In genomic region chr2L:10428528-10428927, dm6 we compare ENCODE assay signal across 3 fruit fly cellular contexts.
TF ChIP-seq lines count a peak whose summit lies in the region.

Gene CG5188 (plus strand): TSS chr2L:10428829.

TF ChIP-seq in whole organism, adult, 20 proteins besides CTCF, POLR2A, EP300 and RAD21 (continued from another document):
- TF ChIP-seq bab1 (GFP tag; optimal IDR thresholded peaks at IDR 0.05; lab: Kevin White, UChicago): peak; percentile 51

TF ChIP-seq in whole organism, embryonic, 481 proteins besides CTCF, POLR2A, EP300 and RAD21 (continued from another document and continues in another):
- TF ChIP-seq Drgx (GFP tag; IDR thresholded peaks at IDR 0.05; lab: Robert Waterston, UW) (peak; percentile 44; the same call in 1 of the 2 replicates), jing (GFP tag; optimal IDR thresholded peaks at IDR 0.05; lab: Kevin White, UChicago) (no peak), Jarid2 (GFP tag; optimal IDR thresholded peaks at IDR 0.05; lab: Kevin White, UChicago) (no peak), ham (GFP tag; IDR thresholded peaks at IDR 0.05; lab: Robert Waterston, UW) (no peak), MESR4 (GFP tag; optimal IDR thresholded peaks at IDR 0.05; lab: Kevin White, UChicago) (peak; percentile 43), D19B (GFP tag; optimal IDR thresholded peaks at IDR 0.05; lab: Kevin White, UChicago) (no peak), unpg (GFP tag; optimal IDR thresholded peaks at IDR 0.05; lab: Kevin White, UChicago) (peak; percentile 54), Stat92E (GFP tag; optimal IDR thresholded peaks at IDR 0.05; lab: Kevin White, UChicago) (no peak), HLH4C (GFP tag; IDR thresholded peaks at IDR 0.05; lab: Robert Waterston, UW; ENCODE audit: partially characterized antibody) (no peak), ATbp (GFP tag; optimal IDR thresholded peaks at IDR 0.05; lab: Kevin White, UChicago) (no peak), CG3995 (GFP tag; optimal IDR thresholded peaks at IDR 0.05; lab: Kevin White, UChicago) (peak; percentile 6), NC2β (GFP tag; optimal IDR thresholded peaks at IDR 0.05; lab: Kevin White, UChicago) (peak; percentile 17), CG8089 (GFP tag; optimal IDR thresholded peaks at IDR 0.05; lab: Kevin White, UChicago) (no peak), nom (GFP tag; optimal IDR thresholded peaks at IDR 0.05; lab: Kevin White, UChicago) (peak; percentile 49), CG10431 (GFP tag; optimal IDR thresholded peaks at IDR 0.05; lab: Kevin White, UChicago) (peak; percentile 2), amos (GFP tag; IDR thresholded peaks at IDR 0.05; lab: Robert Waterston, UW; ENCODE audit: partially characterized antibody) (no peak; the same call in 1 of the 2 replicates), CG14965 (GFP tag; optimal IDR thresholded peaks at IDR 0.05; lab: Kevin White, UChicago; ENCODE audit: borderline replicate concordance) (no peak), Xrp1 (GFP tag; IDR thresholded peaks at IDR 0.05; lab: Robert Waterston, UW) (peak; percentile 62; the same call in 1 of the 2 replicates), Lim3 (GFP tag; IDR thresholded peaks at IDR 0.05; lab: Robert Waterston, UW) (no peak), CG7556 (GFP tag; optimal IDR thresholded peaks at IDR 0.05; lab: Kevin White, UChicago) (peak; percentile 60), kah (GFP tag; optimal IDR thresholded peaks at IDR 0.05; lab: Kevin White, UChicago) (no peak), CG16815 (GFP tag; optimal IDR thresholded peaks at IDR 0.05; lab: Kevin White, UChicago) (no peak), CG3163 (GFP tag; optimal IDR thresholded peaks at IDR 0.05; lab: Kevin White, UChicago) (no peak), Oaz (GFP tag; IDR thresholded peaks at IDR 0.05; lab: Robert Waterston, UW) (no peak), CG7963 (GFP tag; IDR thresholded peaks at IDR 0.05; lab: Robert Waterston, UW; ENCODE audit: partially characterized antibody) (no peak), seq (GFP tag; IDR thresholded peaks at IDR 0.05; lab: Robert Waterston, UW) (no peak), vnd (GFP tag; IDR thresholded peaks at IDR 0.05; lab: Robert Waterston, UW; ENCODE audit: partially characterized antibody) (no peak), CG1529 (GFP tag; optimal IDR thresholded peaks at IDR 0.05; lab: Kevin White, UChicago) (peak; percentile 9), pfk (GFP tag; optimal IDR thresholded peaks at IDR 0.05; lab: Kevin White, UChicago) (no peak), sd (tag; optimal IDR thresholded peaks at IDR 0.05; lab: Kevin White, UChicago) (peak; percentile 80), CG8359 (GFP tag; optimal IDR thresholded peaks at IDR 0.05; lab: Kevin White, UChicago; ENCODE audit: borderline replicate concordance) (no peak), tio (GFP tag; optimal IDR thresholded peaks at IDR 0.05; lab: Kevin White, UChicago) (no peak), toy (GFP tag; IDR thresholded peaks at IDR 0.05; lab: Robert Waterston, UW) (no peak), CG8290 (GFP tag; optimal IDR thresholded peaks at IDR 0.05; lab: Kevin White, UChicago) (no peak), CG8290 (tag; optimal IDR thresholded peaks at IDR 0.05; lab: Kevin White, UChicago) (no peak), CG18476 (GFP tag; optimal IDR thresholded peaks at IDR 0.05; lab: Kevin White, UChicago) (no peak), CG10147 (GFP tag; optimal IDR thresholded peaks at IDR 0.05; lab: Kevin White, UChicago) (no peak), wor (GFP tag; IDR thresholded peaks at IDR 0.05; lab: Robert Waterston, UW) (no peak), bcd (GFP tag; optimal IDR thresholded peaks at IDR 0.05; lab: Kevin White, UChicago) (no peak), CG11560 (tag; IDR thresholded peaks at IDR 0.05; lab: Robert Waterston, UW) (no peak), C15 (GFP tag; IDR thresholded peaks at IDR 0.05; lab: Robert Waterston, UW) (no peak), MTF-1 (GFP tag; optimal IDR thresholded peaks at IDR 0.05; lab: Kevin White, UChicago; ENCODE audit: borderline replicate concordance) (no peak), CrebB (tag; optimal IDR thresholded peaks at IDR 0.05; lab: Kevin White, UChicago) (no peak), PHDP (tag; optimal IDR thresholded peaks at IDR 0.05; lab: Kevin White, UChicago) (peak; percentile 63), Kr (GFP tag; optimal IDR thresholded peaks at IDR 0.05; lab: Kevin White, UChicago) (no peak), sima (GFP tag; optimal IDR thresholded peaks at IDR 0.05; lab: Kevin White, UChicago) (no peak), eyg (GFP tag; optimal IDR thresholded peaks at IDR 0.05; lab: Kevin White, UChicago) (no peak), ERR (GFP tag; optimal IDR thresholded peaks at IDR 0.05; lab: Kevin White, UChicago) (no peak), CG13894 (tag; optimal IDR thresholded peaks at IDR 0.05; lab: Kevin White, UChicago) (peak; percentile 41), Sry-δ (GFP tag; optimal IDR thresholded peaks at IDR 0.05; lab: Kevin White, UChicago) (no peak), CG10565 (GFP tag; optimal IDR thresholded peaks at IDR 0.05; lab: Kevin White, UChicago) (no peak), CG8765 (GFP tag; IDR thresholded peaks at IDR 0.05; lab: Robert Waterston, UW) (no peak), ttk (GFP tag; IDR thresholded peaks at IDR 0.05; lab: Robert Waterston, UW) (no peak), cwo (GFP tag; optimal IDR thresholded peaks at IDR 0.05; lab: Kevin White, UChicago) (peak; percentile 27), eve (GFP tag; optimal IDR thresholded peaks at IDR 0.05; lab: Kevin White, UChicago) (no peak), dan (GFP tag; IDR thresholded peaks at IDR 0.05; lab: Robert Waterston, UW) (no peak), crol (GFP tag; IDR thresholded peaks at IDR 0.05; lab: Robert Waterston, UW) (no peak), ab (GFP tag; optimal IDR thresholded peaks at IDR 0.05; lab: Kevin White, UChicago) (no peak), CG10321 (GFP tag; IDR thresholded peaks at IDR 0.05; lab: Robert Waterston, UW) (no peak), gem (tag; optimal IDR thresholded peaks at IDR 0.05; lab: Kevin White, UChicago) (peak; percentile 74), Max (GFP tag; optimal IDR thresholded peaks at IDR 0.05; lab: Kevin White, UChicago) (peak; percentile 40), pros (GFP tag; optimal IDR thresholded peaks at IDR 0.05; lab: Kevin White, UChicago) (no peak), Hmr (GFP tag; optimal IDR thresholded peaks at IDR 0.05; lab: Kevin White, UChicago) (no peak), rib (GFP tag; IDR thresholded peaks at IDR 0.05; lab: Robert Waterston, UW) (no peak), CG4854 (GFP tag; optimal IDR thresholded peaks at IDR 0.05; lab: Kevin White, UChicago) (no peak), CG17328 (GFP tag; IDR thresholded peaks at IDR 0.05; lab: Robert Waterston, UW) (peak; percentile 68), Dip3 (GFP tag; optimal IDR thresholded peaks at IDR 0.05; lab: Kevin White, UChicago) (no peak)

TF ChIP-seq in whole organism, prepupa, 60 proteins besides CTCF, POLR2A, EP300 and RAD21 (continued from another document):
- TF ChIP-seq Smox (GFP tag; optimal IDR thresholded peaks at IDR 0.05; lab: Kevin White, UChicago) (no peak), CG11762 (GFP tag; optimal IDR thresholded peaks at IDR 0.05; lab: Kevin White, UChicago; ENCODE audit: insufficient read depth) (peak; percentile 35), vri (GFP tag; optimal IDR thresholded peaks at IDR 0.05; lab: Kevin White, UChicago) (no peak), dac (GFP tag; optimal IDR thresholded peaks at IDR 0.05; lab: Kevin White, UChicago) (no peak), CG6276 (GFP tag; optimal IDR thresholded peaks at IDR 0.05; lab: Kevin White, UChicago) (no peak), cyc (GFP tag; optimal IDR thresholded peaks at IDR 0.05; lab: Kevin White, UChicago) (peak; percentile 23), fd59A (GFP tag; optimal IDR thresholded peaks at IDR 0.05; lab: Kevin White, UChicago) (no peak), Eip78C (GFP tag; lab: Kevin White, UChicago) (peak; percentile 82), CG3032 (tag; optimal IDR thresholded peaks at IDR 0.05; lab: Kevin White, UChicago) (peak; percentile 52), CG15336 (GFP tag; IDR thresholded peaks at IDR 0.05; lab: Robert Waterston, UW) (peak; percentile 69), CG4318 (GFP tag; optimal IDR thresholded peaks at IDR 0.05; lab: Kevin White, UChicago) (no peak), Sox15 (GFP tag; optimal IDR thresholded peaks at IDR 0.05; lab: Kevin White, UChicago) (peak; percentile 7)
TF ChIP-seq in whole organism, prepupa: peak in this region for 20.
